Worm (Caenorhabditis elegans) whole organism, early embryonic: ENCODE data around the gene siah-1.

Experiments
- B0310.2 ChIP-seq: sonication (generic microtip); optimal IDR thresholded peaks from 2 replicates; lab custom pipeline; 2016; ENCODE audit warnings: mild to moderate bottlenecking, missing genetic modification characterization, missing compliant biosample characterization
- F13C5.2 ChIP-seq: sonication (generic microtip); optimal IDR thresholded peaks from 2 replicates; lab custom pipeline; 2017; ENCODE audit warnings: mild to moderate bottlenecking, missing genetic modification characterization, inconsistent platforms, missing compliant biosample characterization
- aly-1 ChIP-seq: sonication (generic microtip); optimal IDR thresholded peaks from 2 replicates; lab custom pipeline; 2016; ENCODE audit warnings: missing genetic modification characterization, missing compliant biosample characterization
- ama-1 ChIP-seq: fragments of 150-350 bp; optimal IDR thresholded peaks from 2 replicates; lab custom pipeline; 2014
- ceh-13 ChIP-seq: fragments of 200-800 bp; sonication (Bioruptor generic); optimal IDR thresholded peaks from 2 replicates; lab custom pipeline; 2018; ENCODE audit warnings: mild to moderate bottlenecking, missing genetic modification characterization, missing compliant biosample characterization
- ceh-36 ChIP-seq: sonication (generic microtip); optimal IDR thresholded peaks from 2 replicates; lab custom pipeline; 2016; ENCODE audit warnings: missing genetic modification characterization, inconsistent platforms, missing compliant biosample characterization
- ets-7 ChIP-seq: sonication (generic microtip); optimal IDR thresholded peaks from 2 replicates; lab custom pipeline; 2016; ENCODE audit warnings: missing genotype, missing genetic modification characterization, missing compliant biosample characterization
- flt-1 ChIP-seq: fragments of 200-800 bp; sonication (Bioruptor generic); IDR thresholded peaks from 2 replicates; pipeline ENCODE4 v1.3.6; 2022; ENCODE audit warnings: missing genetic modification characterization, missing compliant biosample characterization
- hmbx-1 ChIP-seq: sonication (generic microtip); optimal IDR thresholded peaks from 2 replicates; lab custom pipeline; 2016; ENCODE audit warnings: mild to moderate bottlenecking, missing genetic modification characterization, missing compliant biosample characterization
- hmg-4 ChIP-seq: fragments of 200-800 bp; sonication (Bioruptor generic); optimal IDR thresholded peaks from 2 replicates; lab custom pipeline; 2018; ENCODE audit warnings: mild to moderate bottlenecking, missing genetic modification characterization, missing compliant biosample characterization
- hnd-1 ChIP-seq: sonication (generic microtip); optimal IDR thresholded peaks from 2 replicates; lab custom pipeline; 2016; ENCODE audit warnings: missing genetic modification characterization, missing compliant biosample characterization
- pes-1 ChIP-seq: fragments of 200-800 bp; sonication (Bioruptor generic); IDR thresholded peaks from 2 replicates; pipeline ENCODE4 v1.3.6; 2022; ENCODE audit warnings: missing genetic modification reagents, missing genetic modification characterization, missing compliant biosample characterization
- scrt-1 ChIP-seq: fragments of 200-800 bp; sonication (Bioruptor generic); IDR thresholded peaks from 2 replicates; pipeline ENCODE4 v1.3.6; 2022; ENCODE audit warnings: missing genetic modification characterization, missing compliant biosample characterization
- sea-1 ChIP-seq: fragments of 200-800 bp; sonication (Bioruptor generic); conservative IDR thresholded peaks from 2 replicates; pipeline ENCODE4 v1.3.6; 2022; ENCODE audit warnings: missing genetic modification characterization, missing compliant biosample characterization
- tbx-11 ChIP-seq: fragments of 200-800 bp; sonication (Bioruptor generic); IDR thresholded peaks from 2 replicates; pipeline ENCODE4 v1.3.6; 2022; ENCODE audit warnings: missing genetic modification characterization, missing compliant biosample characterization
- tbx-37 ChIP-seq: fragments of 200-800 bp; sonication (Bioruptor generic); conservative IDR thresholded peaks from 2 replicates; pipeline ENCODE4 v1.3.6; 2022; ENCODE audit warnings: missing genetic modification reagents, missing genetic modification characterization, missing compliant biosample characterization
- tra-4 ChIP-seq: sonication (generic microtip); optimal IDR thresholded peaks from 2 replicates; lab custom pipeline; 2017; ENCODE audit warnings: missing genetic modification characterization, missing compliant biosample characterization

Gene siah-1

DNA sequence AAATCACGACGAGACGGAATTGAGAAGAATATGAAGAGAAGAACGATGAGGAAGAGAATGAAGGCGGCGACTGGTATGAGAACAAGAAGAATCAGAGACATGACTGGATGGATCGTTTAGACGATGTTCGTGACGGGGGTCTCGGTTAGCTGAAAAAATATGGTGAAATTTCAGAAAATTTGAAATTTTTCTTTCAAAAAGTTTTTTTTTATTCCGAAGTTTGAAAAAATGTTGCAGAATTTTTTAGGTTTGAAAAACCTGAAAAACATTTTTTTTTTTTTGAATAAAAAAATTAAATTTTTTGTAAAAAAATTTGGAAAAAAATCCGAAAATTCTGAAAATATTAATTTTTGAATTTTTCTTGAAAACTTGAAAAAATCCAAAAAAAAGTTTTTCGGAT is 24.8 kb upstream of the siah-1 start, which contains the start of gene Y37E11AM.3:
Gene Y37E11AM.3 (minus strand): TSS at position 101 of the 400 bp plus-strand sequence.
- no peak for TF ChIP-seq sea-1 (GFP tag; lab: Robert Waterston, UW)
- TF ChIP-seq tbx-37 (GFP tag; lab: Robert Waterston, UW), result no peak
- TF ChIP-seq flt-1 (GFP tag; lab: Robert Waterston, UW), result no peak
- no peak for TF ChIP-seq ets-7 (tag; lab: Kevin White, UChicago)
- no peak for TF ChIP-seq tra-4 (tag; lab: Kevin White, UChicago)
- TF ChIP-seq tbx-11 (GFP tag; lab: Robert Waterston, UW), result no peak
- no peak for TF ChIP-seq pes-1
- no peak for TF ChIP-seq hmg-4 (GFP tag; lab: Kevin White, UChicago)
- no peak for TF ChIP-seq aly-1
- TF ChIP-seq hmbx-1 (tag; lab: Kevin White, UChicago), result no peak
- TF ChIP-seq hnd-1 (tag; lab: Kevin White, UChicago), result no peak
- no peak for TF ChIP-seq scrt-1 (GFP tag; lab: Robert Waterston, UW)
- TF ChIP-seq ceh-36 (tag; lab: Kevin White, UChicago), result no peak
- TF ChIP-seq B0310.2 (tag; lab: Kevin White, UChicago), result no peak
- no peak for TF ChIP-seq F13C5.2 (tag; lab: Kevin White, UChicago)
- TF ChIP-seq ama-1, result no peak
- no peak for TF ChIP-seq ceh-13

ce11 chrIV:3720644-3721043 is 23.2 kb upstream of the siah-1 start:
- no peak for TF ChIP-seq B0310.2 (tag; lab: Kevin White, UChicago)
- TF ChIP-seq flt-1 (GFP tag; lab: Robert Waterston, UW), result no peak
- no peak for TF ChIP-seq tbx-11 (GFP tag; lab: Robert Waterston, UW)
- no peak for TF ChIP-seq ceh-36 (tag; lab: Kevin White, UChicago)
- TF ChIP-seq tbx-37 (GFP tag; lab: Robert Waterston, UW), result no peak
- TF ChIP-seq ets-7 (tag; lab: Kevin White, UChicago), result no peak
- TF ChIP-seq sea-1 (GFP tag; lab: Robert Waterston, UW), result no peak
- TF ChIP-seq hmbx-1 (tag; lab: Kevin White, UChicago), result no peak
- no peak for TF ChIP-seq F13C5.2 (tag; lab: Kevin White, UChicago)
- TF ChIP-seq hnd-1 (tag; lab: Kevin White, UChicago), result no peak
- TF ChIP-seq tra-4 (tag; lab: Kevin White, UChicago), result no peak
- TF ChIP-seq pes-1, result no peak
- TF ChIP-seq aly-1, result no peak
- no peak for TF ChIP-seq ceh-13
- TF ChIP-seq ama-1, result no peak
- TF ChIP-seq scrt-1 (GFP tag; lab: Robert Waterston, UW), result no peak

DNA sequence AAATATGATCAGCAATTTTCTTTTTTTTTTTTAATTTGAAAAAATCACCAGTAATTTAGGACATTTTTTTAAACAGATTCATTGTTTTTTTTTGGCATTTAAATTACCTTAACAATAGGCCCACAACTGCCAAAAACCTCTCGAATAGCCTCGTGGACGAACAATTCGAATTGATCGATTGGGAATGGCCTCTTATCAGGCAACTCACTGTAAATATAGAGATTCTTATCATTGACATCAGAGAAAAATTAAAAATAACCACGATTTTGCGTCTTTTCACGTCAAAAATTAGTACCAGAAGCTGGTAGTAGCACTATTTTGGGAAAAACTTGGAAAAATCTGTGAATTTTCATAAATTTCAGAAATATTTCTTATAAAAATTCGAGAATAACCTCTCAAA is 21.9 kb upstream of the siah-1 start:
- TF ChIP-seq hmbx-1 (tag; lab: Kevin White, UChicago), result no peak
- no peak for TF ChIP-seq ceh-13
- no peak for TF ChIP-seq aly-1
- TF ChIP-seq ceh-36 (tag; lab: Kevin White, UChicago), result no peak
- TF ChIP-seq hnd-1 (tag; lab: Kevin White, UChicago), result no peak
- no peak for TF ChIP-seq B0310.2 (tag; lab: Kevin White, UChicago)
- TF ChIP-seq pes-1, result no peak
- no peak for TF ChIP-seq ets-7 (tag; lab: Kevin White, UChicago)
- TF ChIP-seq tra-4 (tag; lab: Kevin White, UChicago), result no peak
- no peak for TF ChIP-seq hmg-4 (GFP tag; lab: Kevin White, UChicago)
- TF ChIP-seq sea-1 (GFP tag; lab: Robert Waterston, UW), result no peak
- TF ChIP-seq scrt-1 (GFP tag; lab: Robert Waterston, UW), result no peak
- TF ChIP-seq F13C5.2 (tag; lab: Kevin White, UChicago), result no peak
- no peak for TF ChIP-seq tbx-37 (GFP tag; lab: Robert Waterston, UW)
- TF ChIP-seq tbx-11 (GFP tag; lab: Robert Waterston, UW), result no peak
- no peak for TF ChIP-seq ama-1
- TF ChIP-seq flt-1 (GFP tag; lab: Robert Waterston, UW), result no peak

ce11 chrIV:3722690-3723089 is 21.2 kb upstream of the siah-1 start, which contains the start of gene Y37E11AM.4:
Y37E11AM.4 (minus strand) TSS chrIV:3722790.
- no peak for TF ChIP-seq ama-1

DNA sequence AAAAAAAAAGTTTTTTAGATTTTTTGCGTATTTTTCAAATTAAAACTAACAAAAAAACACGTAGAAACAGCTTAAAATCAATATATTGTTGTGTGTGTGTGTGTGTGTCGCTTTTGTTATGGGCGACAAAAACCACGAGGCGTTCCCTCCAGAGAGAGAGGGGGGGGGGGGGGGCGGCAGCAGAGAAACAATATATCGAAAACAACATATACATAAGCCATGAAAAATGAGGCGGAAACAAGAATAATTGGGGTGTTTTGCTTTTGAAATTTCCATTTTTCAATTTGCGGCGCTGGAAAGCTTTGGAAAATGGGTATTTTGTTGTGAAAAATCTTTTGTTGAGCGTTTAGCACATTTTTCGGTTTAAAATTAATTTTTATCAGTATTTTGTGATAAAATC is 18.5 kb upstream of the siah-1 start, which contains the start of gene Y37E11AM.2:
Gene Y37E11AM.2 (minus strand): TSS at position 101 of the 400 bp plus-strand sequence.
- TF ChIP-seq ama-1, result no peak
- TF ChIP-seq hnd-1 (tag; lab: Kevin White, UChicago), result no peak
- TF ChIP-seq hmbx-1 (tag; lab: Kevin White, UChicago), result no peak
- no peak for TF ChIP-seq ceh-36 (tag; lab: Kevin White, UChicago)
- TF ChIP-seq aly-1, result no peak
- TF ChIP-seq tbx-11 (GFP tag; lab: Robert Waterston, UW), result no peak

- no peak for TF ChIP-seq flt-1 (GFP tag; lab: Robert Waterston, UW)
- no peak for TF ChIP-seq tbx-37 (GFP tag; lab: Robert Waterston, UW)
- no peak for TF ChIP-seq B0310.2 (tag; lab: Kevin White, UChicago)
- peak; percentile 21 for TF ChIP-seq hmg-4 (GFP tag; lab: Kevin White, UChicago)
- TF ChIP-seq ama-1, result no peak
- no peak for TF ChIP-seq scrt-1 (GFP tag; lab: Robert Waterston, UW)
- TF ChIP-seq sea-1 (GFP tag; lab: Robert Waterston, UW), result no peak
- TF ChIP-seq hnd-1 (tag; lab: Kevin White, UChicago), result no peak
- peak; percentile 78 for TF ChIP-seq F13C5.2 (tag; lab: Kevin White, UChicago)
- TF ChIP-seq hmbx-1 (tag; lab: Kevin White, UChicago), result no peak
- TF ChIP-seq ceh-13, result no peak
Observed at ce11 chrIV:3725845-3726244, 18.0 kb upstream of the siah-1 start, which contains the start of gene smgl-2. smgl-2 (plus strand) TSS chrIV:3726164.

DNA sequence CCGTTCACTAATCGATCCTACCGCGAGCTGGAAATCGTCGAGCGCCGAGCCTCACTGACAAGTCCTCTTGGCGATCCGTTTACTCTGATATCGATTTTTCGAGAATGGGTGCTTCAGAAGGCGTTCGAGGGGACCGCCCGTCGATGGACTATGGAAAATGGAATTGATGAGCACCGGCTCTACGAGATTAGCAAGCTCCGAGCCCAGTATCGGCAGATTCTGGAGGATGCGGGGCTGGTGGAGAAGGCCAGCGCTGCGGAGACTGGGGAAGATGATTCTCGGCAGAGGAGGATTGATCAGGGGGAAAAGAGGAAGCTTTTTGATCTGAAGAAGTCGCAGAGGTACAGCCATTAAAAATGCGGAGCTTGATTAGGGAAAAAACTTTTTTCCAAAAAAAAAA is 12.4 kb upstream of the siah-1 start:
- no peak for TF ChIP-seq flt-1 (GFP tag; lab: Robert Waterston, UW)
- TF ChIP-seq tbx-37 (GFP tag; lab: Robert Waterston, UW), result no peak
- no peak for TF ChIP-seq ets-7 (tag; lab: Kevin White, UChicago)
- TF ChIP-seq F13C5.2 (tag; lab: Kevin White, UChicago), result no peak
- TF ChIP-seq tra-4 (tag; lab: Kevin White, UChicago), result no peak
- TF ChIP-seq tbx-11 (GFP tag; lab: Robert Waterston, UW), result no peak
- no peak for TF ChIP-seq ceh-36 (tag; lab: Kevin White, UChicago)
- TF ChIP-seq hmg-4 (GFP tag; lab: Kevin White, UChicago), result no peak
- TF ChIP-seq B0310.2 (tag; lab: Kevin White, UChicago), result no peak
- no peak for TF ChIP-seq hnd-1 (tag; lab: Kevin White, UChicago)
- TF ChIP-seq hmbx-1 (tag; lab: Kevin White, UChicago), result no peak
- no peak for TF ChIP-seq scrt-1 (GFP tag; lab: Robert Waterston, UW)
